Worm (Caenorhabditis elegans): Measurements from ENCODE around the gene srx-136.

DNA sequence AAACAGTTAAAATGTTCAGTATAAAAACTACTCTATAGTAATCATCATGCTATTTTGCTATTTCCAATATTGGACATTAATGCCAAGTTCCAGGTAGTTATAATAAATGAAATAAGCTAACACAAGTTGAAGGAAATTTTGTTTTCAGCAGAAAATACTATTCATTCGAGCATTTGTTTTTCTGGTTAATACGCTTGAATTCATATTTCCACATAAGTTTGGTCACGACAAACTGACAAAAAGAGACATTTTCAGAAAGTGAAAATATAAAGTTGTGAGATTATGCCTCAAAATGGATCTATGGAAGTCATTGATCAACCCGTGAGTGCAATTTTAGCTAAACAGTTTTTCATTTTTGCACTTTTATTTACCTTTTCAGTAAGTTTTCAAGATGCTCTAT is 12.1 kb upstream of the srx-136 start, which contains the start of gene srx-131:
- no peak for TF ChIP-seq ceh-43 (GFP tag; optimal IDR thresholded peaks at IDR 0.05)
- TF ChIP-seq mep-1 (tag; optimal IDR thresholded peaks at IDR 0.05): no peak
- no peak for TF ChIP-seq sptf-1 (tag; optimal IDR thresholded peaks at IDR 0.05)
- TF ChIP-seq lin-13 (tag; optimal IDR thresholded peaks at IDR 0.05): no peak
- TF ChIP-seq elt-3 (tag; optimal IDR thresholded peaks at IDR 0.05): no peak
- TF ChIP-seq pha-4 (tag; optimal IDR thresholded peaks at IDR 0.05): no peak
- TF ChIP-seq blmp-1 (tag; optimal IDR thresholded peaks at IDR 0.05): no peak
- TF ChIP-seq unc-39 (tag; optimal IDR thresholded peaks at IDR 0.05): no peak
- no peak for TF ChIP-seq unc-62 (GFP tag; optimal IDR thresholded peaks at IDR 0.05)
- TF ChIP-seq nhr-28 (tag; optimal IDR thresholded peaks at IDR 0.05): no peak
- TF ChIP-seq ham-2 (GFP tag; optimal IDR thresholded peaks at IDR 0.05): no peak

Data from whole organism, mixed stage, embryonic.